Fruit fly (Drosophila melanogaster) whole organism, wandering third instar larva: ENCODE measurements around the gene CG13605.

Experiments used
- Abd-B ChIP-seq: fragments of >200 bp; optimal IDR thresholded peaks from 2 replicates; lab custom pipeline; 2017; ENCODE audit warnings: missing biosample characterization, missing genetic modification characterization
- CG32264 ChIP-seq: fragments of 200-800 bp; sonication (Bioruptor generic); optimal IDR thresholded peaks from 2 replicates; lab custom pipeline; 2016; ENCODE audit warnings: missing biosample characterization, missing genetic modification characterization
- CG9705 ChIP-seq: fragments of 200-800 bp; sonication (Bioruptor generic); optimal IDR thresholded peaks from 2 replicates; lab custom pipeline; 2018; ENCODE audit warnings: missing biosample characterization, mild to moderate bottlenecking, missing genetic modification characterization
- CrebA ChIP-seq: fragments of 200-800 bp; sonication (Bioruptor generic); optimal IDR thresholded peaks from 2 replicates; lab custom pipeline; 2016; ENCODE audit warnings: missing biosample characterization, mild to moderate bottlenecking, missing genetic modification characterization, borderline replicate concordance
- Dfd ChIP-seq: fragments of >200 bp; optimal IDR thresholded peaks from 2 replicates; lab custom pipeline; 2017; ENCODE audit warnings: missing biosample characterization, missing genetic modification characterization
- Dif ChIP-seq: fragments of 200-275, 200-300 bp; sonication (Bioruptor generic); optimal IDR thresholded peaks from 2 replicates; lab custom pipeline; 2018; ENCODE audit warnings: missing biosample characterization, missing genetic modification characterization; ENCODE audit not compliant: partially characterized antibody
- GATAd ChIP-seq: sonication (Bioruptor generic); optimal IDR thresholded peaks from 2 replicates; lab custom pipeline; 2016; ENCODE audit warnings: missing biosample characterization, missing genetic modification characterization
- HLH106 ChIP-seq: fragments of 200-800 bp; optimal IDR thresholded peaks from 3 replicates; lab custom pipeline; 2019; ENCODE audit warnings: missing biosample characterization, mild to moderate bottlenecking, missing genetic modification characterization, moderate library complexity
- Hnf4 ChIP-seq: fragments of 200-800 bp; sonication (Bioruptor generic); optimal IDR thresholded peaks from 2 replicates; lab custom pipeline; 2016; ENCODE audit warnings: missing biosample characterization, mild to moderate bottlenecking, missing genetic modification characterization
- Hr78 ChIP-seq: fragments of >200 bp; optimal IDR thresholded peaks from 2 replicates; lab custom pipeline; 2017; ENCODE audit warnings: missing biosample characterization, missing genetic modification characterization
- Hr83 ChIP-seq: fragments of 200-300 bp; sonication (Bioruptor generic); optimal IDR thresholded peaks from 2 replicates; lab custom pipeline; 2016; ENCODE audit warnings: missing biosample characterization, mild to moderate bottlenecking, missing genetic modification characterization, moderate library complexity; ENCODE audit not compliant: poor library complexity, severe bottlenecking
- Jra ChIP-seq: sonication (Bioruptor generic); optimal IDR thresholded peaks from 2 replicates; lab custom pipeline; 2016; ENCODE audit warnings: missing biosample characterization, missing genetic modification characterization
- Mio ChIP-seq: sonication (Bioruptor generic); optimal IDR thresholded peaks from 2 replicates; lab custom pipeline; 2016; ENCODE audit warnings: missing biosample characterization, missing genetic modification characterization
- Myc ChIP-seq: fragments of >200 bp; optimal IDR thresholded peaks from 2 replicates; lab custom pipeline; 2017
- N ChIP-seq: fragments of >200 bp; optimal IDR thresholded peaks from 2 replicates; lab custom pipeline; 2018; ENCODE audit warnings: missing biosample characterization, missing external identifiers, missing genetic modification characterization
- OdsH ChIP-seq: fragments of 200-800 bp; sonication (Bioruptor generic); optimal IDR thresholded peaks from 2 replicates; lab custom pipeline; 2016; ENCODE audit warnings: missing biosample characterization, mild to moderate bottlenecking, missing genetic modification characterization
- Rel ChIP-seq, 2 experiments: fragments of 200-800 bp; sonication (Bioruptor generic) in 1 of 2; optimal IDR thresholded peaks; 2 replicates in 1 of 2; 3 replicates in 1 of 2; lab custom pipeline; 2016 to 2019; ENCODE audit warnings: mild to moderate bottlenecking in 2 of 2, missing biosample characterization in 2 of 2, missing genetic modification characterization in 2 of 2, moderate library complexity in 1 of 2
- Sp1 ChIP-seq: fragments of 200-800 bp; sonication (Bioruptor generic); optimal IDR thresholded peaks from 3 replicates; lab custom pipeline; 2019; ENCODE audit warnings: missing biosample characterization, mild to moderate bottlenecking, missing genetic modification characterization, moderate library complexity
- Vsx2 ChIP-seq: fragments of 200-300, 225-300 bp; sonication (Bioruptor generic); optimal IDR thresholded peaks from 2 replicates; lab custom pipeline; 2018; ENCODE audit warnings: missing biosample characterization, missing genetic modification characterization; ENCODE audit not compliant: partially characterized antibody
- br ChIP-seq: fragments of 200-800 bp; sonication (Bioruptor generic); optimal IDR thresholded peaks from 2 replicates; lab custom pipeline; 2016; ENCODE audit warnings: missing biosample characterization, missing genetic modification characterization
- brk ChIP-seq: fragments of 200-800 bp; sonication (Bioruptor generic); optimal IDR thresholded peaks from 2 replicates; lab custom pipeline; 2016; ENCODE audit warnings: missing biosample characterization, mild to moderate bottlenecking, missing genetic modification characterization
- dl ChIP-seq, 2 experiments: fragments of 175-275, 200-275 bp in 1 of 2; fragments of 200-275 bp in 1 of 2; sonication (Bioruptor generic); optimal IDR thresholded peaks; lab custom pipeline; 2018; ENCODE audit warnings: mild to moderate bottlenecking in 2 of 2, missing biosample characterization in 2 of 2, missing genetic modification characterization in 2 of 2, moderate library complexity in 2 of 2; ENCODE audit not compliant: partially characterized antibody in 2 of 2, insufficient read depth in 1 of 2
- dmrt93B ChIP-seq: fragments of 200-800 bp; sonication (Bioruptor generic); optimal IDR thresholded peaks from 2 replicates; lab custom pipeline; 2018; ENCODE audit warnings: missing biosample characterization, mild to moderate bottlenecking, missing genetic modification characterization
- dsf ChIP-seq: sonication (Bioruptor generic); optimal IDR thresholded peaks from 2 replicates; lab custom pipeline; 2016; ENCODE audit warnings: missing biosample characterization, missing genetic modification characterization, borderline replicate concordance
- ey ChIP-seq: fragments of 200-800 bp; sonication (Bioruptor generic); optimal IDR thresholded peaks from 2 replicates; lab custom pipeline; 2016; ENCODE audit warnings: missing biosample characterization, missing genetic modification characterization
- foxo ChIP-seq, 2 experiments: fragments of 200-800 bp; sonication (Bioruptor generic); optimal IDR thresholded peaks; 2 replicates in 1 of 2; 3 replicates in 1 of 2; lab custom pipeline; 2016 to 2017; ENCODE audit warnings: missing biosample characterization in 2 of 2, missing genetic modification characterization in 2 of 2
- fru ChIP-seq: fragments of 200-800 bp; sonication (Bioruptor generic); optimal IDR thresholded peaks from 3 replicates; lab custom pipeline; 2016; ENCODE audit warnings: missing biosample characterization, mild to moderate bottlenecking, missing genetic modification characterization
- h ChIP-seq: fragments of 200-800 bp; sonication (Bioruptor generic); optimal IDR thresholded peaks from 3 replicates; lab custom pipeline; 2016; ENCODE audit warnings: missing biosample characterization, mild to moderate bottlenecking, missing genetic modification characterization
- jim ChIP-seq: fragments of 175-275, 200-325 bp; sonication (Bioruptor generic); optimal IDR thresholded peaks from 2 replicates; lab custom pipeline; 2016; ENCODE audit warnings: missing biosample characterization, mild to moderate bottlenecking, missing genetic modification characterization
- lola ChIP-seq: fragments of >200 bp; optimal IDR thresholded peaks from 2 replicates; lab custom pipeline; 2017; ENCODE audit warnings: missing biosample characterization, missing genetic modification characterization
- pan ChIP-seq: fragments of >200 bp; optimal IDR thresholded peaks from 2 replicates; lab custom pipeline; 2017
- psq ChIP-seq: fragments of 200-800 bp; sonication (Bioruptor generic); optimal IDR thresholded peaks from 3 replicates; lab custom pipeline; 2017; ENCODE audit warnings: missing biosample characterization, mild to moderate bottlenecking, missing genetic modification characterization, moderate library complexity
- rgr ChIP-seq: fragments of 200-800 bp; sonication (Bioruptor generic); optimal IDR thresholded peaks from 3 replicates; lab custom pipeline; 2016; ENCODE audit warnings: missing biosample characterization, mild to moderate bottlenecking, missing genetic modification characterization
- sage ChIP-seq: fragments of 200-800 bp; sonication (Bioruptor generic); optimal IDR thresholded peaks from 2 replicates; lab custom pipeline; 2016; ENCODE audit warnings: missing biosample characterization, mild to moderate bottlenecking, missing genetic modification characterization
- sv ChIP-seq: fragments of 200-800 bp; sonication (Bioruptor generic); optimal IDR thresholded peaks from 3 replicates; lab custom pipeline; 2016; ENCODE audit warnings: missing biosample characterization, missing genetic modification characterization
- tai ChIP-seq: sonication (Bioruptor generic); optimal IDR thresholded peaks from 2 replicates; lab custom pipeline; 2016; ENCODE audit warnings: missing biosample characterization, missing genetic modification characterization
- usp ChIP-seq: fragments of >200 bp; optimal IDR thresholded peaks from 2 replicates; lab custom pipeline; 2017; ENCODE audit warnings: missing biosample characterization, missing genetic modification characterization
- woc ChIP-seq: sonication (Bioruptor generic); optimal IDR thresholded peaks from 2 replicates; lab custom pipeline; 2016; ENCODE audit warnings: missing biosample characterization, mild to moderate bottlenecking, missing genetic modification characterization

The CG13605 gene

DNA sequence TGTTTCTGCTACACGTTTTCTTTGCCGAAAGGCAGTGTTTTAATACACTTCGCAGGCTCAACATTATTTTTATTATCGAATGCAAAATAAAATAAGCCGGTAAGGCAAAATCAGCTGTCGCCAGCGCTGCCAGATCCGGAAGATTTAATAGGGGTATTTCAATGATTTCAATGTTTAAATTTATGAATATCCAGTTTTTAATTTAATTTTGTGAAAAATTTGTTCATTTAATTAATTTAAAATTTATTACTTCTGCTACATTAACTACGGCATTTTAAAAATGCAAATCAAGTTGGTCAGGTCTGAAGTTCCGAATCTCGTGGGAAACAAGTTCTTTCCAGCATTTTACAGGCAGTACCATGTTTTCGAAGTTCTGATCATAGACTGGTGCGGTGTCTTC is 36.6 kb upstream of the CG13605 start, which contains the start of gene Slimp:
Gene Slimp (minus strand): TSS at position 130 of the 400 bp plus-strand sequence.
- no peak for TF ChIP-seq Rel (GFP tag; optimal IDR thresholded peaks at IDR 0.05; lab: Kevin White, UChicago)
- peak; percentile 18 for TF ChIP-seq Rel (tag; optimal IDR thresholded peaks at IDR 0.05; lab: Kevin White, UChicago)
- no peak for TF ChIP-seq jim (GFP tag; lab: Kevin White, UChicago)
- TF ChIP-seq GATAd (GFP tag; lab: Kevin White, UChicago): no peak
- peak in 1 of 2 experiments; percentile 49 for TF ChIP-seq foxo (GFP tag; optimal IDR thresholded peaks at IDR 0.05; lab: Kevin White, UChicago)
- no peak for TF ChIP-seq tai (GFP tag; lab: Kevin White, UChicago)
- peak; percentile 19 for TF ChIP-seq psq (GFP tag; lab: Kevin White, UChicago)
- TF ChIP-seq Dif (GFP tag; lab: Kevin White, UChicago): no peak
- TF ChIP-seq dmrt93B (GFP tag; lab: Kevin White, UChicago): no peak
- peak; percentile 1 for TF ChIP-seq sv (GFP tag; lab: Kevin White, UChicago)
- no peak for TF ChIP-seq N
- no peak for TF ChIP-seq Dfd (GFP tag; lab: Kevin White, UChicago)
- peak; percentile 50 for TF ChIP-seq HLH106 (tag; lab: Kevin White, UChicago)
- no peak for TF ChIP-seq OdsH
- peak; percentile 37 for TF ChIP-seq ey (GFP tag; lab: Kevin White, UChicago)
- no peak for TF ChIP-seq lola (GFP tag; lab: Kevin White, UChicago)
- no peak for TF ChIP-seq Hr83 (GFP tag; lab: Kevin White, UChicago)
- TF ChIP-seq h (GFP tag; lab: Kevin White, UChicago): peak; percentile 53
- peak; percentile 43 for TF ChIP-seq sage (GFP tag; lab: Kevin White, UChicago)
- peak; percentile 10 for TF ChIP-seq Sp1 (GFP tag; lab: Kevin White, UChicago)
- TF ChIP-seq Jra: no peak
- TF ChIP-seq brk (GFP tag; lab: Kevin White, UChicago): no peak
- peak; percentile 38 for TF ChIP-seq Hnf4 (GFP tag; lab: Kevin White, UChicago)
- no peak for TF ChIP-seq Hr78 (GFP tag; lab: Kevin White, UChicago)
- TF ChIP-seq woc (GFP tag; lab: Kevin White, UChicago): peak; percentile 37
- no peak for TF ChIP-seq dl (GFP tag; optimal IDR thresholded peaks at IDR 0.05; lab: Kevin White, UChicago; ENCODE audit: insufficient read depth in 1 of 2, partially characterized antibody in 2 of 2)
- TF ChIP-seq usp (GFP tag; lab: Kevin White, UChicago): no peak
- no peak for TF ChIP-seq CrebA
- no peak for TF ChIP-seq Myc (lab: Kevin White, UChicago)
- no peak for TF ChIP-seq Abd-B (GFP tag; lab: Kevin White, UChicago)
- no peak for TF ChIP-seq dsf (GFP tag; lab: Kevin White, UChicago)
- peak; percentile 55 for TF ChIP-seq rgr (GFP tag; lab: Kevin White, UChicago)
- peak; percentile 13 for TF ChIP-seq CG9705
- no peak for TF ChIP-seq CG32264 (GFP tag; lab: Kevin White, UChicago)
- TF ChIP-seq Mio (GFP tag; lab: Kevin White, UChicago): no peak
- peak; percentile 40 for TF ChIP-seq br (GFP tag; lab: Kevin White, UChicago)
- peak; percentile 28 for TF ChIP-seq fru (GFP tag; lab: Kevin White, UChicago)

DNA sequence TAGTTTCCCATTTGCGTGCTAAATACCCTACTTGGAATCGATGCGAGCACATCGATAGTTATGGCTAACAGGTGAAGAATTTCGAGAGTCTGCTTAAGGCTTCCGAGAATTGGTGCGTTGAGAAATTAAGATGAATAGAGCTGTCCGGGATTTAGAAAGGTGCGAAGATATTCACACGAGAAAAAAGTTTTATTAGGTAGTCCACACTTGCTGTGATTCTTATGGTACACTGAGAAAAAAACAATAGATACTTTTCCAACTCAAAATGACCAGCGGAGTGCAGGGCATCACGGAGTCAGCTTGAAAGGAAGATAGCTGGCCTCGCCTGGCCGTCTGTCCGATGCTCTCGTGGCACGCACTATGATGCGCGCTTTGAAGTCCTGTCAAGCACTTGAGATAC is 32.4 kb upstream of the CG13605 start:
- TF ChIP-seq Abd-B (GFP tag; lab: Kevin White, UChicago) (no peak), Mio (GFP tag; lab: Kevin White, UChicago) (no peak), CG9705 (no peak), Sp1 (GFP tag; lab: Kevin White, UChicago) (peak; percentile 61), jim (GFP tag; lab: Kevin White, UChicago) (no peak), brk (GFP tag; lab: Kevin White, UChicago) (no peak), foxo (GFP tag; optimal IDR thresholded peaks at IDR 0.05; lab: Kevin White, UChicago) (peak in 1 of 2 experiments; percentile 72), Hnf4 (GFP tag; lab: Kevin White, UChicago) (peak; percentile 36), Jra (peak; percentile 22), GATAd (GFP tag; lab: Kevin White, UChicago) (no peak), sage (GFP tag; lab: Kevin White, UChicago) (no peak), ey (GFP tag; lab: Kevin White, UChicago) (peak; percentile 72), dsf (GFP tag; lab: Kevin White, UChicago) (no peak), br (GFP tag; lab: Kevin White, UChicago) (peak; percentile 66), HLH106 (tag; lab: Kevin White, UChicago) (peak; percentile 62), usp (GFP tag; lab: Kevin White, UChicago) (no peak), Dif (GFP tag; lab: Kevin White, UChicago) (no peak), Hr83 (GFP tag; lab: Kevin White, UChicago) (no peak), Rel (GFP tag; optimal IDR thresholded peaks at IDR 0.05; lab: Kevin White, UChicago) (no peak), Rel (tag; optimal IDR thresholded peaks at IDR 0.05; lab: Kevin White, UChicago) (no peak), lola (GFP tag; lab: Kevin White, UChicago) (no peak), sv (GFP tag; lab: Kevin White, UChicago) (no peak), N (no peak), dl (GFP tag; optimal IDR thresholded peaks at IDR 0.05; lab: Kevin White, UChicago; ENCODE audit: insufficient read depth in 1 of 2, partially characterized antibody in 2 of 2) (no peak), CrebA (no peak), rgr (GFP tag; lab: Kevin White, UChicago) (peak; percentile 56), psq (GFP tag; lab: Kevin White, UChicago) (peak; percentile 45), h (GFP tag; lab: Kevin White, UChicago) (peak; percentile 73), OdsH (peak; percentile 49), fru (GFP tag; lab: Kevin White, UChicago) (peak; percentile 73), dmrt93B (GFP tag; lab: Kevin White, UChicago) (peak; percentile 13), CG32264 (GFP tag; lab: Kevin White, UChicago) (peak; percentile 0), Myc (lab: Kevin White, UChicago) (no peak), pan (lab: Kevin White, UChicago) (no peak), woc (GFP tag; lab: Kevin White, UChicago) (peak; percentile 72), Vsx2 (GFP tag; lab: Kevin White, UChicago) (no peak)
